Fruit fly (Drosophila melanogaster): ENCODE measurements around the gene RpL36A.
A peak's percentile ranks its signal among the peaks of the same experiment; 100 is the strongest.

RpL36A gene

DNA sequence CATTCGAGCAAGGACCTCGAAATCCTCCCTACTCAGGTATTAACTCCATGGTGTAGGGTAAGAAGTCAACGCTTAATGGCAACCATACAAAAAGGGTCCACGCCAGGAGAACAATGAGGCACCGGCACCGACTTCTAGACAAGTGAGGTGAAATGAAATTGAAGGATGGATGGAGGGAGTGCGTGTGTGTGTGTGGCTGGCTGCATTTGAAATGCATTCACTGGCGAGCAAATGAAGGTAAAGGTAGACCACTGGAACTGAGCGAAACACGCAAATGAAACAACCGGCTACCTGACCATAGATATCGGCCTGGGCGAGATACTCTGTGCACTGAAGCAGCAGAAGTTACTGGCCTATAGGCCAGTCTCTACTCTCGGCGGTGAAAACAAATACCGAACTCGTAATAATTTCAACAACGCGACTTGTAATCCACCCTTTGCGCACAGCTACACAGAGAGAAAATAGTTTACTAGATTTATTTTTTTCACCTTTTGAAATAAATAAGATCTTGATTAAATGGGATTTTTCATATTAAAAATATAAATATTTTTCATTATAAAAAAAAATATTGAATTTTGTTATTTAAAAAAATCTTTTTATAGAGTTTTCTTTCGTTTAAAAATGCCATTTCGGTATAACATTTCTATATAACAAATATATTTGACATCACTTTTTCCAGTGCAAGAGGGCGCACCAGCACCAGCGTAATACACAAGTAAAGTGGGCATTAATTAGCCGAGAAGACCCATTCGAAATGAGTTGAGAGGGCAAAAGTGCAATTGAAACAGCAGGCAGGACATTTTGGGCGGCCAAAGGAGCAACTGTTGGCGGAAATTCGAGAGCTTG lies 39.2 kb upstream of the RpL36A start (continued):
- TF ChIP-seq Aef1 (GFP tag; IDR thresholded peaks at IDR 0.05) (no peak), gsb-n (tag; optimal IDR thresholded peaks at IDR 0.05) (peak; percentile 87), HmgZ (tag; optimal IDR thresholded peaks at IDR 0.05) (peak; percentile 53), tio (GFP tag; optimal IDR thresholded peaks at IDR 0.05) (peak; percentile 88), CG12391 (tag; optimal IDR thresholded peaks at IDR 0.05) (peak; percentile 91), CG2116 (GFP tag; optimal IDR thresholded peaks at IDR 0.05) (peak; percentile 47), CG34422 (GFP tag; IDR thresholded peaks at IDR 0.05) (no peak), Eip74EF (GFP tag; optimal IDR thresholded peaks at IDR 0.05) (peak in 1 of 2 experiments; percentile 38), CG15696 (tag; optimal IDR thresholded peaks at IDR 0.05) (peak; percentile 84)

DNA sequence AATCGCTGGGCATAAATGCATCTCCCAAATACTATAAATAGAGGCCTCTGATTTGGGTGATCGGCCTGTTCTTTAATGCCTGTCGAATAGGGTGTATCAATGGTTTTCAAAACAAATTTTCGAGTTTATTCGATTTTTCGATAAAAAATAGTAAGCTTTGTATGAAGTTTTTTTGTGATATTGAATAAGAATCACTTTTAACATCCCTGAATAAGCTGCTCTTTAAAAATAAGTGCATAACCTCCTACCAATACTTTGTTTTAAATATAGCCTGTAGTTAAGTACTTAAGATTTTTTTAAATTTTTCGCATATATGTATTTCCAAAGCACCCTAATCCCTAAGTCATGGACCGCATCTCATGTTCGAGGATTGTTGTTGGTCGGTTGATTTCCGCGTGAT lies 37.9 kb upstream of the RpL36A start:
- TF ChIP-seq bsh (GFP tag; optimal IDR thresholded peaks at IDR 0.05) (peak; percentile 19 to 76), CG13775 (GFP tag; optimal IDR thresholded peaks at IDR 0.05) (no peak), CG11723 (GFP tag; optimal IDR thresholded peaks at IDR 0.05) (peak; percentile 0), CG13123 (GFP tag; optimal IDR thresholded peaks at IDR 0.05) (no peak), lilli (GFP tag; optimal IDR thresholded peaks at IDR 0.05) (no peak), tgo (GFP tag; IDR thresholded peaks at IDR 0.05) (no peak), lola (GFP tag; optimal IDR thresholded peaks at IDR 0.05) (peak in 1 of 3 experiments; percentile 78), CG12219 (GFP tag; optimal IDR thresholded peaks at IDR 0.05) (peak; percentile 39), unpg (GFP tag; optimal IDR thresholded peaks at IDR 0.05) (peak; percentile 60), CG1603 (tag; optimal IDR thresholded peaks at IDR 0.05) (peak; percentile 24), CG11085 (GFP tag; IDR thresholded peaks at IDR 0.05) (no peak), Dek (tag; optimal IDR thresholded peaks at IDR 0.05) (peak; percentile 20), dmrt11E (tag; optimal IDR thresholded peaks at IDR 0.05) (peak; percentile 37), run (tag; optimal IDR thresholded peaks at IDR 0.05) (peak; percentile 44), CG10979 (tag; optimal IDR thresholded peaks at IDR 0.05) (peak; percentile 50), CG1024 (GFP tag; IDR thresholded peaks at IDR 0.05) (no peak), CG14710 (tag; optimal IDR thresholded peaks at IDR 0.05) (peak; percentile 31), Nf-YB (GFP tag; optimal IDR thresholded peaks at IDR 0.05) (peak; percentile 31), pros (GFP tag; optimal IDR thresholded peaks at IDR 0.05) (no peak), ATbp (GFP tag; optimal IDR thresholded peaks at IDR 0.05) (peak; percentile 21), NfI (GFP tag; optimal IDR thresholded peaks at IDR 0.05) (peak; percentile 23), Xbp1 (GFP tag; optimal IDR thresholded peaks at IDR 0.05) (peak; percentile 18), fru (optimal IDR thresholded peaks at IDR 0.05) (no peak), twi (tag; optimal IDR thresholded peaks at IDR 0.05) (peak; percentile 17), row (GFP tag; IDR thresholded peaks at IDR 0.05) (peak; percentile 37; the same call in 1 of the 3 replicates), Eip74EF (GFP tag; optimal IDR thresholded peaks at IDR 0.05) (peak in 1 of 2 experiments; percentile 35), sisA (GFP tag; IDR thresholded peaks at IDR 0.05) (no peak), odd (GFP tag; optimal IDR thresholded peaks at IDR 0.05) (peak; percentile 12), Mes4 (GFP tag; optimal IDR thresholded peaks at IDR 0.05) (peak; percentile 15), CG8924 (tag; optimal IDR thresholded peaks at IDR 0.05) (peak; percentile 67), chm (GFP tag; IDR thresholded peaks at IDR 0.05) (0 out of 2 replicates have a peak, but pooled peaks have one; percentile 13), CG9876 (GFP tag; optimal IDR thresholded peaks at IDR 0.05) (no peak), CG9437 (GFP tag; optimal IDR thresholded peaks at IDR 0.05) (peak; percentile 8), CG17359 (tag; optimal IDR thresholded peaks at IDR 0.05) (peak; percentile 16), CoRest (tag; optimal IDR thresholded peaks at IDR 0.05) (peak; percentile 47), chif (GFP tag; optimal IDR thresholded peaks at IDR 0.05) (peak in 1 of 2 experiments; percentile 18), CG30403 (GFP tag; optimal IDR thresholded peaks at IDR 0.05) (peak; percentile 52), PHDP (tag; optimal IDR thresholded peaks at IDR 0.05) (peak; percentile 71)
